Worm (Caenorhabditis elegans) whole organism, L1 larva: ENCODE results near the gene F38B7.10.
A peak's percentile ranks its signal among the peaks of the same experiment; 100 is the strongest.

ENCODE experiments used
- C34B4.2 ChIP-seq: sonication (generic microtip); optimal IDR thresholded peaks from 2 replicates; lab custom pipeline; 2017; ENCODE audit warnings: mild to moderate bottlenecking, missing genetic modification characterization, missing compliant biosample characterization
- F16B12.6 ChIP-seq: fragments of 150-350 bp; optimal IDR thresholded peaks from 2 replicates; lab custom pipeline; 2014; ENCODE audit warnings: missing biosample characterization, missing genetic modification characterization
- Y116A8C.19 ChIP-seq: sonication (generic microtip); optimal IDR thresholded peaks from 2 replicates; lab custom pipeline; 2016; ENCODE audit warnings: missing compliant biosample characterization, missing genetic modification characterization, borderline replicate concordance
- aha-1 ChIP-seq: fragments of 150-350 bp; optimal IDR thresholded peaks from 2 replicates; lab custom pipeline; 2014; ENCODE audit warnings: missing biosample characterization, missing genetic modification characterization
- alr-1 ChIP-seq: fragments of 200-800 bp; sonication (Bioruptor generic); optimal IDR thresholded peaks from 2 replicates; lab custom pipeline; 2018; ENCODE audit warnings: borderline replicate concordance, mild to moderate bottlenecking, missing genetic modification characterization, missing compliant biosample characterization
- aly-2 ChIP-seq: fragments of 150-350 bp; optimal IDR thresholded peaks from 2 replicates; lab custom pipeline; 2014; ENCODE audit warnings: missing biosample characterization, missing genetic modification characterization
- blmp-1 ChIP-seq: fragments of 150-350 bp; optimal IDR thresholded peaks from 2 replicates; lab custom pipeline; 2014; ENCODE audit warnings: missing biosample characterization, missing genetic modification characterization
- ceh-63 ChIP-seq: fragments of 200-800 bp; sonication (Bioruptor generic); optimal IDR thresholded peaks from 2 replicates; lab custom pipeline; 2018; ENCODE audit warnings: mild to moderate bottlenecking, missing genetic modification characterization, missing compliant biosample characterization
- ceh-8 ChIP-seq: fragments of 200-800 bp; sonication (Bioruptor generic); optimal IDR thresholded peaks from 2 replicates; lab custom pipeline; 2018; ENCODE audit warnings: mild to moderate bottlenecking, missing genetic modification characterization, moderate library complexity, missing compliant biosample characterization
- ceh-88 ChIP-seq: fragments of 200-800 bp; sonication (Bioruptor generic); IDR thresholded peaks from 2 replicates; pipeline ENCODE4 v1.3.6; 2022; ENCODE audit warnings: missing genetic modification characterization, missing compliant biosample characterization
- ces-1 ChIP-seq: fragments of 150-350 bp; optimal IDR thresholded peaks from 2 replicates; lab custom pipeline; 2014; ENCODE audit warnings: missing biosample characterization, missing genetic modification reagents, missing genetic modification characterization
- dpl-1 ChIP-seq, 3 experiments: fragments of 150-350 bp in 2 of 3; sonication (generic microtip) in 1 of 3; optimal IDR thresholded peaks; 2 replicates each; lab custom pipeline; 2014 to 2017; ENCODE audit warnings: missing biosample characterization in 3 of 3, missing genetic modification characterization in 3 of 3, missing genetic modification reagents in 3 of 3
- dsc-1 ChIP-seq: sonication (generic microtip); optimal IDR thresholded peaks from 2 replicates; lab custom pipeline; 2016; ENCODE audit warnings: mild to moderate bottlenecking, missing genetic modification characterization, missing compliant biosample characterization
- efl-1 ChIP-seq, 4 experiments: fragments of 150-350 bp; optimal IDR thresholded peaks in 3 of 4; peaks in 1 of 4; 1 replicate in 1 of 4; 2 replicates in 3 of 4; lab custom pipeline; 2014; ENCODE audit warnings: missing biosample characterization in 2 of 4, missing genetic modification characterization in 2 of 4, missing genetic modification reagents in 2 of 4
- egl-27 ChIP-seq, 2 experiments: fragments of 150-350 bp in 1 of 2; sonication (generic microtip); optimal IDR thresholded peaks; 3 replicates each; lab custom pipeline; 2017 to 2018; ENCODE audit warnings: missing biosample characterization in 2 of 2, missing genetic modification characterization in 2 of 2, missing genetic modification reagents in 2 of 2
- ets-5 ChIP-seq: fragments of 200-800 bp; sonication (Bioruptor generic); IDR thresholded peaks from 2 replicates; pipeline ENCODE4 v1.3.6; 2022; ENCODE audit warnings: missing genetic modification characterization, missing compliant biosample characterization
- fos-1 ChIP-seq: fragments of 150-350 bp; optimal IDR thresholded peaks from 2 replicates; lab custom pipeline; 2014; ENCODE audit warnings: missing biosample characterization, missing genetic modification characterization
- grh-1 ChIP-seq: fragments of 200-800 bp; sonication (Bioruptor generic); IDR thresholded peaks from 2 replicates; pipeline ENCODE4 v1.3.6; 2022; ENCODE audit warnings: missing genetic modification reagents, missing genetic modification characterization, missing compliant biosample characterization
- hlh-4 ChIP-seq: sonication (generic microtip); optimal IDR thresholded peaks from 2 replicates; lab custom pipeline; 2016; ENCODE audit warnings: mild to moderate bottlenecking, missing genetic modification characterization, missing compliant biosample characterization
- isw-1 ChIP-seq: fragments of 200-800 bp; sonication (Bioruptor generic); IDR thresholded peaks from 2 replicates; pipeline ENCODE4 v1.3.6; 2022; ENCODE audit warnings: missing genetic modification characterization, missing compliant biosample characterization
- lin-35 ChIP-seq, 2 experiments: fragments of 150-350 bp; optimal IDR thresholded peaks; 2 replicates each; lab custom pipeline; 2014; ENCODE audit warnings: missing biosample characterization in 2 of 2, missing genetic modification characterization in 2 of 2, missing genetic modification reagents in 2 of 2
- lir-3 ChIP-seq: sonication (generic microtip); optimal IDR thresholded peaks from 2 replicates; lab custom pipeline; 2016; ENCODE audit warnings: mild to moderate bottlenecking, missing genetic modification characterization, moderate library complexity, missing compliant biosample characterization; ENCODE audit not compliant: poor library complexity
- mab-9 ChIP-seq: fragments of 200-800 bp; sonication (Bioruptor generic); IDR thresholded peaks from 2 replicates; pipeline ENCODE4 v1.3.6; 2022; ENCODE audit warnings: missing genetic modification reagents, missing genetic modification characterization, missing compliant biosample characterization
- mdl-1 ChIP-seq, 2 experiments: fragments of 150-350 bp; optimal IDR thresholded peaks; 2 replicates each; lab custom pipeline; 2014 to 2017; ENCODE audit warnings: missing biosample characterization in 2 of 2, missing genetic modification characterization in 2 of 2, inconsistent platforms in 1 of 2
- nhr-11 ChIP-seq: fragments of 150-350 bp; optimal IDR thresholded peaks from 2 replicates; lab custom pipeline; 2014; ENCODE audit warnings: missing biosample characterization, missing genetic modification characterization
- nhr-47 ChIP-seq: sonication (generic microtip); optimal IDR thresholded peaks from 2 replicates; lab custom pipeline; 2016; ENCODE audit warnings: mild to moderate bottlenecking, missing genetic modification characterization, moderate library complexity, missing compliant biosample characterization
- nhr-71 ChIP-seq: sonication (generic microtip); optimal IDR thresholded peaks from 2 replicates; lab custom pipeline; 2016; ENCODE audit warnings: mild to moderate bottlenecking, missing genetic modification characterization, moderate library complexity, missing compliant biosample characterization
- nhr-85 ChIP-seq: sonication (generic microtip); peaks from one replicate; lab custom pipeline; 2016; ENCODE audit warnings: missing genetic modification characterization, inconsistent platforms, missing compliant biosample characterization
- rnt-1 ChIP-seq: sonication (generic microtip); optimal IDR thresholded peaks from 2 replicates; lab custom pipeline; 2016; ENCODE audit warnings: mild to moderate bottlenecking, missing genetic modification characterization, moderate library complexity, missing compliant biosample characterization
- skn-1 ChIP-seq: fragments of 150-350 bp; optimal IDR thresholded peaks from 2 replicates; lab custom pipeline; 2014; ENCODE audit warnings: missing biosample characterization, missing genetic modification characterization
- snu-23 ChIP-seq: sonication (generic microtip); optimal IDR thresholded peaks from 2 replicates; lab custom pipeline; 2016; ENCODE audit warnings: missing genetic modification characterization, missing compliant biosample characterization
- sox-4 ChIP-seq: sonication (generic microtip); optimal IDR thresholded peaks from 2 replicates; lab custom pipeline; 2016; ENCODE audit warnings: missing genetic modification characterization, missing compliant biosample characterization
- sup-37 ChIP-seq: fragments of 200-800 bp; sonication (Bioruptor generic); optimal IDR thresholded peaks from 2 replicates; lab custom pipeline; 2018; ENCODE audit warnings: mild to moderate bottlenecking, missing genetic modification characterization, missing compliant biosample characterization
- swsn-7 ChIP-seq: sonication (generic microtip); optimal IDR thresholded peaks from 2 replicates; lab custom pipeline; 2016; ENCODE audit warnings: missing genetic modification characterization, missing compliant biosample characterization
- tbx-2 ChIP-seq: sonication (generic microtip); optimal IDR thresholded peaks from 2 replicates; lab custom pipeline; 2016; ENCODE audit warnings: missing genetic modification characterization, missing compliant biosample characterization
- tlp-1 ChIP-seq: fragments of 150-350 bp; optimal IDR thresholded peaks from 2 replicates; lab custom pipeline; 2014; ENCODE audit warnings: missing biosample characterization, missing genetic modification characterization
- vab-15 ChIP-seq: sonication (generic microtip); optimal IDR thresholded peaks from 2 replicates; lab custom pipeline; 2017; ENCODE audit warnings: missing genotype, mild to moderate bottlenecking, missing genetic modification characterization, missing compliant biosample characterization
- zag-1 ChIP-seq: fragments of 150-350 bp; optimal IDR thresholded peaks from 2 replicates; lab custom pipeline; 2014; ENCODE audit warnings: missing biosample characterization, missing genetic modification characterization
- ztf-11 ChIP-seq, 2 experiments: sonication (generic microtip); optimal IDR thresholded peaks; 2 replicates each; lab custom pipeline; 2016 to 2017; ENCODE audit warnings: missing genetic modification characterization in 2 of 2, missing biosample characterization in 1 of 2, missing compliant biosample characterization in 1 of 2

The F38B7.10 gene

DNA sequence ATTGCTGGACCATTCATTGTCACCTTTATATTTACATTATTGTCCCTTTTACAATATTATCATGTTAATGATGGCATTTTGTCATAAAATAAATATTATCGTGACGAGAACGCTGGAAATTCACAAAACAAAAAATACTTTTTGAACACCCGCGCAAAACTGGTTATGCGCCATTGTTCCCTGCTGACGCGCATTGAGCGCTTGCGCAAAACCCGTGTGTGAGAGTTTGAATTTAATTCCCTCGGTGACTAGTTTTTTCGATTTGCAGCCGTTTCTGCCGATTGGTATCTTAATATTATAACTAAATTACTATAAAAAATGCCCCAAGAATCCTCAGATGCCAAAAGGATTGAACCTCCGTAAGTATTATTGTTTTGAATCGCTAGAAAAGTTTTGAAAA, 23.9 kb upstream of the F38B7.10 start, which contains the start of gene pafo-1 (continued):
- TF ChIP-seq efl-1 (optimal IDR thresholded peaks at IDR 0.05; lab: Kevin White, UChicago) (peak; percentile 98 to 99), efl-1 (GFP tag; optimal IDR thresholded peaks at IDR 0.05 in 1 of 2; lab: Kevin White, UChicago) (peak; percentile 99 to 100), isw-1 (GFP tag; lab: Robert Waterston, UW) (peak; percentile 89), aha-1 (peak; percentile 56), ztf-11 (tag; optimal IDR thresholded peaks at IDR 0.05; lab: Kevin White, UChicago) (peak in 1 of 2 experiments; percentile 79), ets-5 (GFP tag; lab: Robert Waterston, UW) (no peak), nhr-71 (tag; lab: Kevin White, UChicago) (peak; percentile 95), nhr-47 (tag; lab: Kevin White, UChicago) (peak; percentile 95), tbx-2 (peak; percentile 92), dsc-1 (tag; lab: Kevin White, UChicago) (peak; percentile 94), C34B4.2 (peak; percentile 5), ceh-63 (GFP tag; lab: Kevin White, UChicago) (no peak), dpl-1 (GFP tag; optimal IDR thresholded peaks at IDR 0.05; lab: Kevin White, UChicago) (peak; percentile 99), alr-1 (tag; lab: Kevin White, UChicago) (no peak), ceh-8 (GFP tag; lab: Kevin White, UChicago) (peak; percentile 92), aly-2 (tag; lab: Kevin White, UChicago) (peak; percentile 87), F16B12.6 (tag; lab: Kevin White, UChicago) (peak; percentile 67), swsn-7 (tag; lab: Kevin White, UChicago) (peak; percentile 90), Y116A8C.19 (no peak), blmp-1 (tag; lab: Kevin White, UChicago) (peak; percentile 84), lir-3 (tag; lab: Kevin White, UChicago) (peak; percentile 68), lin-35 (GFP tag; optimal IDR thresholded peaks at IDR 0.05; lab: Kevin White, UChicago) (peak; percentile 99), hlh-4 (no peak), grh-1 (GFP tag; lab: Robert Waterston, UW) (peak; percentile 93), nhr-11 (tag; lab: Kevin White, UChicago) (peak; percentile 81), mab-9 (GFP tag; lab: Robert Waterston, UW) (peak; percentile 67), rnt-1 (tag; lab: Kevin White, UChicago) (peak; percentile 95), zag-1 (tag; lab: Kevin White, UChicago) (no peak), egl-27 (tag; optimal IDR thresholded peaks at IDR 0.05; lab: Kevin White, UChicago) (peak in 1 of 2 experiments; percentile 43), ces-1 (no peak), mdl-1 (tag; optimal IDR thresholded peaks at IDR 0.05; lab: Kevin White, UChicago) (peak in 1 of 2 experiments; percentile 78)

DNA sequence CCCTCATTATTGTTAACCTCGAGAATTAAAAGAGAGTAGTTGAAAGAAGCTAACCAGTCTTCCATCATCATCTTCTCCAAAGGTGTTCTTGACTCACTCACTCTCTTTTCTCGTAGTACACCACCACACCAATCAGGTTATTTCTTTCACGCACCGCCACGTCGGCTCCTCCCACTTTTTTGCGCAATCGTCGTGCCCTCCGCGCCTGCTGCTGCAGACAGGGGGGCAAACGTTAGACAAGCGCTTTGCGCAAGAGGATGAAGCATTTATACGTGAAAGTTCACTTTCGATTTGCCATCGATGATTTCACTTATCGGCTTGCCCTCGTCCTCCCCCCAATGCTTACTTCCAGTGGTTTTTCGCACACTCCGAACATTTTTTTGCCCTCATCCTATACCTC, 20.0 kb upstream of the F38B7.10 start:
- TF ChIP-seq vab-15 (tag; lab: Kevin White, UChicago) (no peak), nhr-85 (tag; lab: Kevin White, UChicago) (peak; percentile 25), ceh-88 (GFP tag; lab: Robert Waterston, UW) (no peak), efl-1 (optimal IDR thresholded peaks at IDR 0.05; lab: Kevin White, UChicago) (no peak), efl-1 (GFP tag; optimal IDR thresholded peaks at IDR 0.05 in 1 of 2; lab: Kevin White, UChicago) (peak in 1 of 2 experiments; percentile 38), blmp-1 (tag; lab: Kevin White, UChicago) (peak; percentile 93), tlp-1 (tag; lab: Kevin White, UChicago) (no peak), aha-1 (no peak), fos-1 (no peak), swsn-7 (tag; lab: Kevin White, UChicago) (no peak)

DNA sequence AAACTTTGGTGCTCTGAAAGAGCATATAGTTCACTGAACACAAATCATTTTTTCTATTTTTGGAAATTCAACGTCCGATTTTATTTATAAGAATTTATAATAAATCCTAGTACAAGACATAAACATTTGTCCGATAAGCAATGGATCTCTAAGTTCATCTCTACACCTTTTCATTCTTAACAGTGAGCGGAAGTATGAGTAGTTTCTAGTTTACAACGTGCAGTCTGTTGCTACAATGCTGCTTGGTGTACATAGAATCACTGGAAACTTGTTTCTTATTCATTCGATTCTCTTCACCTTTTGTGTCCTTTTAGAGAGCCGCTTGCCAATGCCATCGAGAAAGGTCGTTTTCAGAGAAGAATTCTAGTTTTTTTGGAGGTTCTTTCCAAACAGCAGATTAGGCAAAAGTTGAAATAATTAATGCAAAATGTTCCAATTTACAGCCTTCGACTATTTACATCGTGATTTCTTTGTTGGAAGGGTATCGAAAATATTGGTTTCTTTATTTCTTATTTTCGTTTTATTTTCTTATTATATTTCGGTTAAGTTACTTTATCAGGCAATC, 18.3 kb upstream of the F38B7.10 start:
- TF ChIP-seq skn-1 (tag; lab: Kevin White, UChicago) = no peak
- TF ChIP-seq tbx-2 = no peak
- TF ChIP-seq sup-37 (GFP tag; lab: Kevin White, UChicago) = no peak
- TF ChIP-seq isw-1 (GFP tag; lab: Robert Waterston, UW) = no peak
- no peak for TF ChIP-seq sox-4 (tag; lab: Kevin White, UChicago)
- TF ChIP-seq snu-23 (GFP tag; lab: Kevin White, UChicago) = no peak
